Fruit fly (Drosophila melanogaster) whole organism, embryonic: ENCODE data around the gene CG6067.

Experiments
- ATbp ChIP-seq: fragments of 200-800 bp; sonication (Bioruptor generic); optimal IDR thresholded peaks from 2 replicates; lab custom pipeline; 2017; ENCODE audit warnings: missing biosample characterization, mild to moderate bottlenecking, missing genetic modification characterization, missing genetic modification reagents
- Atf3 ChIP-seq: fragments of 200-800 bp; sonication (Bioruptor generic); optimal IDR thresholded peaks from 3 replicates; lab custom pipeline; 2016; ENCODE audit warnings: missing biosample characterization, missing genetic modification characterization
- Awh ChIP-seq: fragments of 200-800 bp; sonication (Bioruptor generic); IDR thresholded peaks from 2 replicates; pipeline ENCODE4, ENCODE4 v1.3.6; 2022; ENCODE audit warnings: missing biosample characterization, missing genetic modification characterization
- Bdp1 ChIP-seq: fragments of 200-800 bp; sonication (Bioruptor generic); optimal IDR thresholded peaks from 3 replicates; lab custom pipeline; 2016; ENCODE audit warnings: missing biosample characterization, missing genetic modification characterization
- CG13424 ChIP-seq: fragments of 200-800 bp; sonication (Bioruptor generic); optimal IDR thresholded peaks from 2 replicates; lab custom pipeline; 2019; ENCODE audit warnings: missing biosample characterization, mild to moderate bottlenecking, missing genetic modification characterization, moderate library complexity
- CG1602 ChIP-seq: fragments of 200-800 bp; sonication (Bioruptor generic); optimal IDR thresholded peaks from 3 replicates; lab custom pipeline; 2016; ENCODE audit warnings: missing biosample characterization, missing genetic modification characterization
- CG1603 ChIP-seq: fragments of 200-800 bp; sonication (Bioruptor generic); optimal IDR thresholded peaks from 2 replicates; lab custom pipeline; 2019; ENCODE audit warnings: missing biosample characterization, mild to moderate bottlenecking, missing genetic modification characterization, moderate library complexity
- CG16779 ChIP-seq: fragments of 200-800 bp; sonication (Bioruptor generic); IDR thresholded peaks from 2 replicates; pipeline ENCODE4 v1.3.6; 2022; ENCODE audit warnings: missing biosample characterization, missing genetic modification characterization
- CG17385 ChIP-seq: fragments of 200-800 bp; sonication (Bioruptor generic); optimal IDR thresholded peaks from 3 replicates; lab custom pipeline; 2018; ENCODE audit warnings: missing biosample characterization, mild to moderate bottlenecking, missing genetic modification characterization
- CG30020 ChIP-seq: fragments of 200-800 bp; optimal IDR thresholded peaks from 2 replicates; lab custom pipeline; 2019; ENCODE audit warnings: missing biosample characterization, mild to moderate bottlenecking, missing genetic modification characterization, moderate library complexity
- CG31388 ChIP-seq: fragments of 200-800 bp; sonication (Bioruptor generic); optimal IDR thresholded peaks from 2 replicates; lab custom pipeline; 2016; ENCODE audit warnings: missing biosample characterization, missing genetic modification characterization
- CG4328 ChIP-seq: fragments of 200-800 bp; sonication (Bioruptor generic); optimal IDR thresholded peaks from 3 replicates; lab custom pipeline; 2017; ENCODE audit warnings: missing biosample characterization, missing genetic modification reagents, missing genetic modification characterization
- CG4617 ChIP-seq: fragments of 200-800 bp; sonication (Bioruptor generic); optimal IDR thresholded peaks from 3 replicates; lab custom pipeline; 2016; ENCODE audit warnings: missing biosample characterization, missing genetic modification characterization, borderline replicate concordance
- CG5180 ChIP-seq: fragments of 200-800 bp; sonication (Bioruptor generic); optimal IDR thresholded peaks from 3 replicates; lab custom pipeline; 2017; ENCODE audit warnings: missing biosample characterization, missing genetic modification characterization, mild to moderate bottlenecking, moderate library complexity, missing genetic modification reagents
- CG5245 ChIP-seq: fragments of 200-800 bp; sonication (Bioruptor generic); optimal IDR thresholded peaks from 3 replicates; lab custom pipeline; 2016; ENCODE audit warnings: missing biosample characterization, missing genetic modification characterization
- CG7556 ChIP-seq: fragments of 200-800 bp; sonication (Bioruptor generic); optimal IDR thresholded peaks from 2 replicates; lab custom pipeline; 2017; ENCODE audit warnings: missing biosample characterization, mild to moderate bottlenecking, missing genetic modification characterization
- Dp ChIP-seq: fragments of 200-800 bp; sonication (Bioruptor generic); optimal IDR thresholded peaks from 2 replicates; lab custom pipeline; 2018; ENCODE audit warnings: missing biosample characterization, mild to moderate bottlenecking, missing genetic modification characterization, moderate library complexity
- Ets65A ChIP-seq: fragments of 200-800 bp; sonication (Bioruptor generic); peaks from one replicate; lab custom pipeline; 2016; ENCODE audit warnings: missing biosample characterization, missing genetic modification characterization
- Gug ChIP-seq: fragments of 200-800 bp; sonication (Bioruptor generic); IDR thresholded peaks from 4 replicates; pipeline ENCODE4 v1.3.6; 2022; ENCODE audit warnings: missing biosample characterization, missing genetic modification characterization
- H15 ChIP-seq: fragments of 200-800 bp; sonication (Bioruptor generic); IDR thresholded peaks from 3 replicates; pipeline ENCODE4 v1.3.6; 2022; ENCODE audit warnings: missing biosample characterization, missing genetic modification characterization
- Hr3 ChIP-seq: fragments of 200-800 bp; sonication (Bioruptor generic); optimal IDR thresholded peaks from 3 replicates; lab custom pipeline; 2016; ENCODE audit warnings: missing biosample characterization, missing genetic modification characterization
- Lpt ChIP-seq: fragments of >200 bp; optimal IDR thresholded peaks from 2 replicates; lab custom pipeline; 2018; ENCODE audit warnings: missing biosample characterization, missing genetic modification characterization
- Med ChIP-seq: fragments of 200-800 bp; sonication (Bioruptor generic); peaks from one replicate; lab custom pipeline; 2016; ENCODE audit warnings: missing biosample characterization, missing genetic modification characterization, mild to moderate bottlenecking, inconsistent platforms, moderate library complexity
- NC2α ChIP-seq: fragments of 200-800 bp; sonication (Bioruptor generic); optimal IDR thresholded peaks from 2 replicates; lab custom pipeline; 2016; ENCODE audit warnings: missing biosample characterization, missing genetic modification characterization
- NFAT ChIP-seq: fragments of 200-800 bp; sonication (Bioruptor generic); IDR thresholded peaks from 2 replicates; pipeline ENCODE4 v1.3.6; 2022; ENCODE audit warnings: missing biosample characterization, missing genetic modification characterization
- Opbp ChIP-seq: fragments of 200-800 bp; sonication (Bioruptor generic); IDR thresholded peaks from 3 replicates; pipeline ENCODE4 v1.3.6; 2022; ENCODE audit warnings: missing biosample characterization, missing genetic modification characterization; ENCODE audit not compliant: partially characterized antibody
- Sox100B ChIP-seq: fragments of 200-800 bp; sonication (Bioruptor generic); optimal IDR thresholded peaks from 3 replicates; lab custom pipeline; 2018; ENCODE audit warnings: missing biosample characterization, mild to moderate bottlenecking, missing genetic modification characterization
- Xrp1 ChIP-seq: fragments of 200-800 bp; sonication (Bioruptor generic); IDR thresholded peaks from 2 replicates; pipeline ENCODE4 v1.3.6; 2022; ENCODE audit warnings: missing biosample characterization, missing genetic modification characterization
- abd-A ChIP-seq: fragments of 200-800 bp; sonication (Bioruptor generic); optimal IDR thresholded peaks from 3 replicates; lab custom pipeline; 2019; ENCODE audit warnings: missing biosample characterization, mild to moderate bottlenecking, missing genetic modification characterization, moderate library complexity
- ase ChIP-seq: fragments of 200-800 bp; sonication (Bioruptor generic); IDR thresholded peaks from 3 replicates; pipeline ENCODE4 v1.3.6; 2022; ENCODE audit warnings: missing biosample characterization, missing genetic modification characterization
- bbx ChIP-seq: fragments of 200-800 bp; sonication (Bioruptor generic); IDR thresholded peaks from 2 replicates; pipeline ENCODE4 v1.3.6; 2022; ENCODE audit warnings: missing biosample characterization, missing genetic modification characterization; ENCODE audit not compliant: partially characterized antibody
- bowl ChIP-seq: fragments of 200-800 bp; sonication (Bioruptor generic); IDR thresholded peaks from 2 replicates; pipeline ENCODE4 v1.3.6; 2022; ENCODE audit warnings: missing biosample characterization, missing genetic modification characterization
- bsh ChIP-seq, 2 experiments: fragments of 200-800 bp; sonication (Bioruptor generic); optimal IDR thresholded peaks; 2 replicates each; lab custom pipeline; 2017 to 2018; ENCODE audit warnings: mild to moderate bottlenecking in 2 of 2, missing biosample characterization in 2 of 2, missing genetic modification characterization in 2 of 2, moderate library complexity in 1 of 2
- chinmo ChIP-seq: fragments of 200-800 bp; sonication (Bioruptor generic); IDR thresholded peaks from 4 replicates; pipeline ENCODE4 v1.3.6; 2022; ENCODE audit warnings: missing biosample characterization, missing genetic modification characterization; ENCODE audit not compliant: partially characterized antibody
- crol ChIP-seq: fragments of 200-800 bp; sonication (Bioruptor generic); IDR thresholded peaks from 2 replicates; pipeline ENCODE4 v1.3.6; 2022; ENCODE audit warnings: missing biosample characterization, missing genetic modification characterization
- dmrt99B ChIP-seq: fragments of 200-800 bp; sonication (Bioruptor generic); optimal IDR thresholded peaks from 2 replicates; lab custom pipeline; 2018; ENCODE audit warnings: missing biosample characterization, mild to moderate bottlenecking, missing genetic modification characterization, moderate library complexity
- gsb ChIP-seq: fragments of 200-800 bp; sonication (Bioruptor generic); IDR thresholded peaks from 2 replicates; pipeline ENCODE4 v1.3.6; 2022; ENCODE audit warnings: missing biosample characterization, missing genetic modification characterization
- hkb ChIP-seq, 2 experiments: fragments of 200-800 bp in 1 of 2; fragments of >200 bp in 1 of 2; sonication (Bioruptor generic) in 1 of 2; IDR thresholded peaks in 1 of 2; optimal IDR thresholded peaks in 1 of 2; 2 replicates each; pipeline versions ENCODE4 v1.3.6 to Lab custom; 2017 to 2022; ENCODE audit warnings: missing biosample characterization in 1 of 2, missing genetic modification characterization in 1 of 2
- ind ChIP-seq: fragments of 200-800 bp; sonication (Bioruptor generic); optimal IDR thresholded peaks from 3 replicates; lab custom pipeline; 2016; ENCODE audit warnings: missing biosample characterization, missing genetic modification characterization
- lmd ChIP-seq: fragments of 200-800 bp; sonication (Bioruptor generic); IDR thresholded peaks from 2 replicates; pipeline ENCODE4 v1.3.6; 2022; ENCODE audit warnings: missing biosample characterization, missing genetic modification characterization
- luna ChIP-seq: fragments of 200-800 bp; sonication (Bioruptor generic); optimal IDR thresholded peaks from 2 replicates; lab custom pipeline; 2016; ENCODE audit warnings: missing biosample characterization, missing genetic modification characterization
- mld ChIP-seq: fragments of 200-800 bp; sonication (Bioruptor generic); IDR thresholded peaks from 3 replicates; pipeline ENCODE4 v1.3.6; 2022; ENCODE audit warnings: missing biosample characterization, missing genetic modification characterization; ENCODE audit not compliant: partially characterized antibody
- pho ChIP-seq: fragments of 200-800 bp; sonication (Bioruptor generic); optimal IDR thresholded peaks from 2 replicates; lab custom pipeline; 2016; ENCODE audit warnings: missing biosample characterization, missing genetic modification characterization
- psq ChIP-seq: fragments of 200-800 bp; sonication (Bioruptor generic); optimal IDR thresholded peaks from 2 replicates; lab custom pipeline; 2017; ENCODE audit warnings: missing biosample characterization, missing genetic modification characterization
- sc ChIP-seq, 3 experiments: fragments of >200 bp in 2 of 3; fragments of 200-800 bp in 1 of 3; sonication (Bioruptor generic) in 1 of 3; optimal IDR thresholded peaks; 2 replicates in 2 of 3; 3 replicates in 1 of 3; lab custom pipeline; 2017; ENCODE audit warnings: mild to moderate bottlenecking in 1 of 3, missing biosample characterization in 1 of 3, missing genetic modification characterization in 1 of 3, missing genetic modification reagents in 1 of 3
- scrt ChIP-seq: fragments of 200-800 bp; sonication (Bioruptor generic); optimal IDR thresholded peaks from 2 replicates; lab custom pipeline; 2018; ENCODE audit warnings: missing biosample characterization, mild to moderate bottlenecking, missing genetic modification characterization, moderate library complexity
- tio ChIP-seq: fragments of 200-800 bp; sonication (Bioruptor generic); optimal IDR thresholded peaks from 2 replicates; lab custom pipeline; 2017; ENCODE audit warnings: missing biosample characterization, missing genetic modification characterization, inconsistent platforms
- toy ChIP-seq: fragments of 200-800 bp; sonication (Bioruptor generic); IDR thresholded peaks from 2 replicates; pipeline ENCODE4 v1.3.6; 2022; ENCODE audit warnings: missing biosample characterization, missing genetic modification characterization

CG6067 gene

DNA sequence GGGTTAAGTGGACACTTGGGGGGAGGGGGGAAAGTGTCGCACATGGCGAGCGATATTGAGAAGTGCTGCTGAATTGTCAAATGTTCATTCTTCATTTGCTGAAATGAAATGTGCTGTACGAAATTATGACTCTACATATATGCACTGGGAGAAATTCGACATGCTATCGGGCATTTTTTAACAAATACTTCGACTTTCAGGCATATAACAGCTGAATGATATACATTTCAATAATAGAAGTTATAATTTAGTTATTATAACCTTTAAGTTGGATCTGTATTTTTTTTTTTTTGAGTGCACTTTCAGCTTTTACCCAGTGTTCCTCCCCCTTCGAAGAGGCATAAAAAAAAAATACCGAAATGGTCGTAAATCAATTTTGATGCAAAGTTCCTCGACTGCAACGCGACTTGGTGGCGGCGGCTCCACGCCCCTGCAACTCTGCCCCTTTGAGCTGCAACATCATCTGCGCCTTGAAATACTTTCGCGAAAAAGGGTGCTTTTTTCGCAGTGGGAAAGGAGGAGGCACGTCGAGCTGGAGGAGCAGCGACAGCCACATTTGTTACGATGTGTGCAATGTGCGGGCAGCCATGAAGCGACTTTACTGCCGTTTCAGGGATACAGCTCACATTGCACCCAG is 18.1 kb downstream of the CG6067 start (continued):
- TF ChIP-seq CG5180 (no peak), Opbp (GFP tag; lab: Robert Waterston, UW) (no peak), CG1602 (GFP tag; lab: Kevin White, UChicago) (peak; percentile 33), bowl (no peak), Lpt (GFP tag; lab: Kevin White, UChicago) (no peak), ase (GFP tag; lab: Robert Waterston, UW) (no peak), gsb (GFP tag; lab: Robert Waterston, UW) (no peak), CG4617 (GFP tag; lab: Kevin White, UChicago) (no peak), Ets65A (GFP tag; lab: Kevin White, UChicago) (peak; percentile 63), Awh (GFP tag; lab: Robert Waterston, UW) (0 out of 2 replicates have a peak, but pooled peaks have one; percentile 43), toy (GFP tag; lab: Robert Waterston, UW) (no peak), CG13424 (tag; lab: Kevin White, UChicago) (no peak), H15 (GFP tag; lab: Robert Waterston, UW) (no peak), CG1603 (tag; lab: Kevin White, UChicago) (peak; percentile 58), CG31388 (GFP tag; lab: Kevin White, UChicago) (no peak), Bdp1 (GFP tag; lab: Kevin White, UChicago) (no peak), ATbp (peak; percentile 15), luna (no peak), Dp (no peak), hkb (optimal IDR thresholded peaks at IDR 0.05; lab: Kevin White, UChicago) (no peak), hkb (GFP tag; IDR thresholded peaks at IDR 0.05; lab: Robert Waterston, UW) (peak; percentile 25; the same call in 1 of the 2 replicates), CG17385 (peak; percentile 1), CG16779 (GFP tag; lab: Robert Waterston, UW) (no peak), CG4328 (GFP tag; lab: Kevin White, UChicago) (no peak), NFAT (GFP tag; lab: Robert Waterston, UW) (no peak), Sox100B (GFP tag; lab: Kevin White, UChicago) (no peak), tio (GFP tag; lab: Kevin White, UChicago) (peak; percentile 33), bbx (no peak), NC2α (GFP tag; lab: Kevin White, UChicago) (no peak), pho (no peak), abd-A (tag; lab: Kevin White, UChicago) (no peak), bsh (GFP tag; optimal IDR thresholded peaks at IDR 0.05; lab: Kevin White, UChicago) (peak; percentile 28 to 72), CG7556 (GFP tag; lab: Kevin White, UChicago) (no peak), chinmo (GFP tag; lab: Robert Waterston, UW) (no peak), CG5245 (GFP tag; lab: Kevin White, UChicago) (peak; percentile 68), psq (GFP tag; lab: Kevin White, UChicago) (no peak)

- TF ChIP-seq Hr3 (GFP tag; lab: Kevin White, UChicago): no peak
- no peak for TF ChIP-seq Gug (GFP tag; lab: Robert Waterston, UW)
- no peak for TF ChIP-seq lmd
- no peak for TF ChIP-seq mld
- no peak for TF ChIP-seq Xrp1 (GFP tag; lab: Robert Waterston, UW)
- TF ChIP-seq crol (GFP tag; lab: Robert Waterston, UW): peak; percentile 39; the same call in 1 of the 2 replicates
- TF ChIP-seq toy (GFP tag; lab: Robert Waterston, UW): no peak
- TF ChIP-seq Atf3: no peak
- no peak for TF ChIP-seq scrt (GFP tag; lab: Kevin White, UChicago)
- no peak for TF ChIP-seq sc (optimal IDR thresholded peaks at IDR 0.05; lab: Kevin White, UChicago)
- TF ChIP-seq sc (GFP tag; optimal IDR thresholded peaks at IDR 0.05; lab: Kevin White, UChicago): no peak
- no peak for TF ChIP-seq ind (GFP tag; lab: Kevin White, UChicago)
- TF ChIP-seq dmrt99B: peak; percentile 4
- TF ChIP-seq Med: peak; percentile 61
- TF ChIP-seq CG30020 (tag; lab: Kevin White, UChicago): no peak
Observed at dm6 chrX:5974358-5975143, 19.1 kb downstream of the CG6067 start.
